Fruit fly (Drosophila melanogaster): ENCODE results near the gene CG9784.

DNA sequence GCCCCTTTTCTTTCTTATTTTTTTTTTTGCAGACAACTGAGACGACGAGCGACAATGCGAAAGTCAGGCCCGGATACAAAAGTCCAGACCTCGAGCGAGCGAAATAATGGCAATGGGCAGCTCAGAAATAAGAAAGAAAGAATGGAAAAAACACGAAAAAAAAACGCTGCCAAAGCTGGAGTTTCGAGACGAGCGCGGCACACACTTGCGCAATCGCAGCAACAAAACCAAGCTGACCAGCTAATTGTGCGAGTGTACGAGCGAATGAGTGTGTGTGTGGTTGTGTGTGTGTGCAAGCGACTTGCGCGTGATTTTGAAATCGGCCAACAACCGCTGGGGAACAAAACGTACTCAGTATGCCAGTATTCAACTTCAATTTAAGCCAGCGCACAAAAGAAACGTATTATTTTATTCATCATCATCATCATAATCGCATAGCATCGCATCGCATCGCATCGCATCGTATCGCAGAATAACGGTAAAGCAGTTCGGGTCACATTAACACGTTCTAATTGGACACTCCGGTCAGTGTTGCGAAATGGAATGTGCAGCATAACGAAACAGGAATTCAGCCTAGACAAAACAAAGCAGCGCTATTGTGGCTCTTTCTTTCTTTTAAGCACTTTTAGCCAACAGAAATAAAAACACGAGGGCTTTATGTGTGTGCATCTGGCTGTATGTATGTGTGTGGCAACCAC, 48.9 kb upstream of the CG9784 start:
- no peak for TF ChIP-seq Hr51 (GFP tag; optimal IDR thresholded peaks at IDR 0.05)
- TF ChIP-seq phol (tag; optimal IDR thresholded peaks at IDR 0.05) = no peak
- no peak for TF ChIP-seq CG2202 (tag; optimal IDR thresholded peaks at IDR 0.05)
- TF ChIP-seq CG9727 (GFP tag; optimal IDR thresholded peaks at IDR 0.05) = no peak
- TF ChIP-seq CG12659 (GFP tag; optimal IDR thresholded peaks at IDR 0.05) = no peak
- no peak for TF ChIP-seq Nf-YC (tag; optimal IDR thresholded peaks at IDR 0.05)
- TF ChIP-seq h (optimal IDR thresholded peaks at IDR 0.05) = no peak
- TF ChIP-seq NK7.1 (GFP tag; optimal IDR thresholded peaks at IDR 0.05) = no peak
- TF ChIP-seq CG1602 (GFP tag; optimal IDR thresholded peaks at IDR 0.05) = no peak
- TF ChIP-seq CG18476 (GFP tag; optimal IDR thresholded peaks at IDR 0.05) = no peak
- TF ChIP-seq CHES-1-like (GFP tag; optimal IDR thresholded peaks at IDR 0.05) = no peak
